Fruit fly (Drosophila melanogaster) whole organism, embryonic: ENCODE results near the gene slp1.

Experiments used
- Aef1 ChIP-seq: fragments of 200-800 bp; sonication (Bioruptor generic); IDR thresholded peaks from 3 replicates; pipeline ENCODE4 v1.3.6; 2022; ENCODE audit warnings: missing biosample characterization, missing genetic modification characterization
- Atf3 ChIP-seq: fragments of 200-800 bp; sonication (Bioruptor generic); optimal IDR thresholded peaks from 3 replicates; lab custom pipeline; 2016; ENCODE audit warnings: missing biosample characterization, missing genetic modification characterization
- CG10366 ChIP-seq: fragments of 200-800 bp; sonication (Bioruptor generic); IDR thresholded peaks from 2 replicates; pipeline ENCODE4 v1.3.6; 2022; ENCODE audit warnings: missing biosample characterization, missing genetic modification characterization
- CG10431 ChIP-seq: fragments of 200-800 bp; sonication (Bioruptor generic); optimal IDR thresholded peaks from 3 replicates; lab custom pipeline; 2018; ENCODE audit warnings: missing biosample characterization, mild to moderate bottlenecking, missing genetic modification characterization
- CG11247 ChIP-seq: fragments of 200-800 bp; sonication (Bioruptor generic); IDR thresholded peaks from 2 replicates; pipeline ENCODE4 v1.3.6; 2022; ENCODE audit warnings: missing biosample characterization, missing genetic modification characterization
- CG1602 ChIP-seq: fragments of 200-800 bp; sonication (Bioruptor generic); optimal IDR thresholded peaks from 3 replicates; lab custom pipeline; 2016; ENCODE audit warnings: missing biosample characterization, missing genetic modification characterization
- CG1647 ChIP-seq: fragments of 200-800 bp; sonication (Bioruptor generic); optimal IDR thresholded peaks from 3 replicates; lab custom pipeline; 2016; ENCODE audit warnings: missing biosample characterization, missing genetic modification characterization
- CG17361 ChIP-seq: fragments of 200-800 bp; sonication (Bioruptor generic); IDR thresholded peaks from 3 replicates; pipeline ENCODE4 v1.3.6; 2022; ENCODE audit warnings: missing biosample characterization, missing genetic modification characterization
- CG2199 ChIP-seq: fragments of 200-800 bp; sonication (Bioruptor generic); IDR thresholded peaks from 3 replicates; pipeline ENCODE4 v1.3.6; 2022; ENCODE audit warnings: missing biosample characterization, missing genetic modification characterization
- CG2678 ChIP-seq: fragments of 200-800 bp; sonication (Bioruptor generic); optimal IDR thresholded peaks from 3 replicates; lab custom pipeline; 2019; ENCODE audit warnings: missing biosample characterization, mild to moderate bottlenecking, missing genetic modification characterization, moderate library complexity
- CG2875 ChIP-seq: fragments of 200-800 bp; sonication (Bioruptor generic); optimal IDR thresholded peaks from 2 replicates; lab custom pipeline; 2017; ENCODE audit warnings: missing biosample characterization, mild to moderate bottlenecking, missing genetic modification characterization, missing genetic modification reagents
- CG31388 ChIP-seq: fragments of 200-800 bp; sonication (Bioruptor generic); optimal IDR thresholded peaks from 2 replicates; lab custom pipeline; 2016; ENCODE audit warnings: missing biosample characterization, missing genetic modification characterization
- CG32532 ChIP-seq: fragments of 200-800 bp; sonication (Bioruptor generic); IDR thresholded peaks from 2 replicates; pipeline ENCODE4 v1.3.6; 2022; ENCODE audit warnings: missing biosample characterization, missing genetic modification characterization
- CG4328 ChIP-seq: fragments of 200-800 bp; sonication (Bioruptor generic); optimal IDR thresholded peaks from 3 replicates; lab custom pipeline; 2017; ENCODE audit warnings: missing biosample characterization, missing genetic modification reagents, missing genetic modification characterization
- CG6765 ChIP-seq: fragments of 200-800 bp; sonication (Bioruptor generic); optimal IDR thresholded peaks from 3 replicates; lab custom pipeline; 2017; ENCODE audit warnings: missing biosample characterization, mild to moderate bottlenecking, missing genetic modification characterization
- CG8281 ChIP-seq: fragments of 200-800 bp; sonication (Bioruptor generic); optimal IDR thresholded peaks from 2 replicates; lab custom pipeline; 2018; ENCODE audit warnings: missing biosample characterization, mild to moderate bottlenecking, missing genetic modification characterization, moderate library complexity
- CG9797 ChIP-seq: fragments of 200-800 bp; sonication (Bioruptor generic); optimal IDR thresholded peaks from 3 replicates; lab custom pipeline; 2018; ENCODE audit warnings: missing biosample characterization, mild to moderate bottlenecking, missing genetic modification characterization
- CHES-1-like ChIP-seq: fragments of 200-800 bp; sonication (Bioruptor generic); optimal IDR thresholded peaks from 2 replicates; lab custom pipeline; 2016; ENCODE audit warnings: missing biosample characterization, missing genetic modification characterization
- Doc2 ChIP-seq: fragments of 200-800 bp; sonication (Bioruptor generic); IDR thresholded peaks from 2 replicates; pipeline ENCODE4 v1.3.6; 2022; ENCODE audit warnings: missing biosample characterization, missing genetic modification characterization
- Hand ChIP-seq: fragments of 200-800 bp; sonication (Bioruptor generic); optimal IDR thresholded peaks from 2 replicates; lab custom pipeline; 2017; ENCODE audit warnings: mild to moderate bottlenecking, missing biosample characterization, missing genetic modification reagents, missing genetic modification characterization
- Hmr ChIP-seq: fragments of 200-800 bp; sonication (Bioruptor generic); optimal IDR thresholded peaks from 3 replicates; lab custom pipeline; 2017; ENCODE audit warnings: mild to moderate bottlenecking, missing biosample characterization, missing genetic modification reagents, missing genetic modification characterization
- Hr3 ChIP-seq: fragments of 200-800 bp; sonication (Bioruptor generic); optimal IDR thresholded peaks from 3 replicates; lab custom pipeline; 2016; ENCODE audit warnings: missing biosample characterization, missing genetic modification characterization
- Nf-YA ChIP-seq: fragments of 200-800 bp; sonication (Bioruptor generic); IDR thresholded peaks from 2 replicates; pipeline ENCODE4 v1.3.6; 2022; ENCODE audit warnings: missing biosample characterization, missing genetic modification characterization
- Opbp ChIP-seq: fragments of 200-800 bp; sonication (Bioruptor generic); IDR thresholded peaks from 3 replicates; pipeline ENCODE4 v1.3.6; 2022; ENCODE audit warnings: missing biosample characterization, missing genetic modification characterization; ENCODE audit not compliant: partially characterized antibody
- Ssrp ChIP-seq: fragments of 200-800 bp; sonication (Bioruptor generic); optimal IDR thresholded peaks from 2 replicates; lab custom pipeline; 2018; ENCODE audit warnings: missing biosample characterization, mild to moderate bottlenecking, missing genetic modification characterization, moderate library complexity
- Stat92E ChIP-seq, 3 experiments: fragments of >200 bp in 2 of 3; fragments of 200-800 bp in 1 of 3; sonication (Bioruptor generic) in 1 of 3; optimal IDR thresholded peaks; 2 replicates each; lab custom pipeline; 2017 to 2019; ENCODE audit warnings: missing biosample characterization in 3 of 3, missing genetic modification characterization in 3 of 3, mild to moderate bottlenecking in 1 of 3, moderate library complexity in 1 of 3
- Tbp ChIP-seq: fragments of >200 bp; optimal IDR thresholded peaks from 2 replicates; lab custom pipeline; 2018; ENCODE audit warnings: missing biosample characterization, missing genetic modification characterization
- al ChIP-seq: fragments of 200-800 bp; sonication (Bioruptor generic); IDR thresholded peaks from 2 replicates; pipeline ENCODE4 v1.3.6; 2022; ENCODE audit warnings: missing biosample characterization, missing genetic modification characterization
- ase ChIP-seq: fragments of 200-800 bp; sonication (Bioruptor generic); IDR thresholded peaks from 3 replicates; pipeline ENCODE4 v1.3.6; 2022; ENCODE audit warnings: missing biosample characterization, missing genetic modification characterization
- ash1 ChIP-seq: fragments of 200-800 bp; sonication (Bioruptor generic); optimal IDR thresholded peaks from 2 replicates; lab custom pipeline; 2018; ENCODE audit warnings: missing biosample characterization, mild to moderate bottlenecking, missing genetic modification characterization
- bowl ChIP-seq: fragments of 200-800 bp; sonication (Bioruptor generic); IDR thresholded peaks from 2 replicates; pipeline ENCODE4 v1.3.6; 2022; ENCODE audit warnings: missing biosample characterization, missing genetic modification characterization
- bsh ChIP-seq, 2 experiments: fragments of 200-800 bp; sonication (Bioruptor generic); optimal IDR thresholded peaks; 2 replicates each; lab custom pipeline; 2017 to 2018; ENCODE audit warnings: mild to moderate bottlenecking in 2 of 2, missing biosample characterization in 2 of 2, missing genetic modification characterization in 2 of 2, moderate library complexity in 1 of 2
- dm ChIP-seq: fragments of 200-800 bp; sonication (Bioruptor generic); optimal IDR thresholded peaks from 3 replicates; lab custom pipeline; 2016; ENCODE audit warnings: missing biosample characterization, missing genetic modification characterization
- dpn ChIP-seq, 2 experiments: fragments of 200-800 bp; sonication (Bioruptor generic); optimal IDR thresholded peaks; 3 replicates each; lab custom pipeline; 2016; ENCODE audit warnings: missing biosample characterization in 2 of 2, missing genetic modification characterization in 2 of 2
- emc ChIP-seq: fragments of 200-800 bp; sonication (Bioruptor generic); optimal IDR thresholded peaks from 2 replicates; lab custom pipeline; 2016; ENCODE audit warnings: missing biosample characterization, missing genetic modification characterization
- en ChIP-seq: fragments of 200-800 bp; sonication (Bioruptor generic); optimal IDR thresholded peaks from 2 replicates; lab custom pipeline; 2016; ENCODE audit warnings: missing biosample characterization, missing genetic modification characterization
- gt ChIP-seq: fragments of 200-800 bp; sonication (Bioruptor generic); IDR thresholded peaks from 2 replicates; pipeline ENCODE4 v1.3.6; 2022; ENCODE audit warnings: missing biosample characterization, missing genetic modification characterization
- kni ChIP-seq: fragments of 200-800 bp; sonication (Bioruptor generic); optimal IDR thresholded peaks from 3 replicates; lab custom pipeline; 2017; ENCODE audit warnings: mild to moderate bottlenecking, missing biosample characterization, missing genetic modification reagents, missing genetic modification characterization
- nom ChIP-seq: fragments of 200-800 bp; sonication (Bioruptor generic); optimal IDR thresholded peaks from 2 replicates; lab custom pipeline; 2017; ENCODE audit warnings: missing biosample characterization, missing genetic modification characterization, mild to moderate bottlenecking, moderate library complexity, missing genetic modification reagents
- org-1 ChIP-seq: fragments of 200-800 bp; sonication (Bioruptor generic); optimal IDR thresholded peaks from 2 replicates; lab custom pipeline; 2017; ENCODE audit warnings: missing biosample characterization, missing genetic modification characterization
- psq ChIP-seq: fragments of 200-800 bp; sonication (Bioruptor generic); optimal IDR thresholded peaks from 2 replicates; lab custom pipeline; 2017; ENCODE audit warnings: missing biosample characterization, missing genetic modification characterization
- rib ChIP-seq: fragments of 200-800 bp; sonication (Bioruptor generic); IDR thresholded peaks from 2 replicates; pipeline ENCODE4 v1.3.6; 2022; ENCODE audit warnings: missing biosample characterization, missing genetic modification characterization
- row ChIP-seq: fragments of 200-800 bp; sonication (Bioruptor generic); IDR thresholded peaks from 3 replicates; pipeline ENCODE4 v1.3.6; 2022; ENCODE audit warnings: missing biosample characterization, missing genetic modification characterization
- seq ChIP-seq: fragments of 200-800 bp; sonication (Bioruptor generic); IDR thresholded peaks from 2 replicates; pipeline ENCODE4 v1.3.6; 2022; ENCODE audit warnings: missing biosample characterization, missing genetic modification characterization
- sqz ChIP-seq: fragments of 200-800 bp; sonication (Bioruptor generic); optimal IDR thresholded peaks from 3 replicates; lab custom pipeline; 2018; ENCODE audit warnings: missing biosample characterization, mild to moderate bottlenecking, missing genetic modification characterization
- sr ChIP-seq: fragments of 200-800 bp; sonication (Bioruptor generic); IDR thresholded peaks from 3 replicates; pipeline ENCODE4 v1.3.6; 2022; ENCODE audit warnings: missing biosample characterization, missing genetic modification characterization
- tap ChIP-seq: fragments of 200-800 bp; optimal IDR thresholded peaks from 3 replicates; lab custom pipeline; 2019; ENCODE audit warnings: missing biosample characterization, mild to moderate bottlenecking, missing genetic modification characterization, moderate library complexity
- tin ChIP-seq: fragments of 200-800 bp; sonication (Bioruptor generic); optimal IDR thresholded peaks from 3 replicates; lab custom pipeline; 2016; ENCODE audit warnings: missing biosample characterization, missing genetic modification characterization
- twi ChIP-seq: fragments of 200-800 bp; optimal IDR thresholded peaks from 2 replicates; lab custom pipeline; 2019; ENCODE audit warnings: missing biosample characterization, mild to moderate bottlenecking, missing genetic modification characterization, moderate library complexity
- usp ChIP-seq: fragments of >200 bp; optimal IDR thresholded peaks from 2 replicates; lab custom pipeline; 2017; ENCODE audit warnings: missing biosample characterization, missing genetic modification characterization
- wor ChIP-seq: fragments of 200-800 bp; sonication (Bioruptor generic); IDR thresholded peaks from 2 replicates; pipeline ENCODE4 v1.3.6; 2022; ENCODE audit warnings: missing biosample characterization, missing genetic modification characterization

Gene slp1

DNA sequence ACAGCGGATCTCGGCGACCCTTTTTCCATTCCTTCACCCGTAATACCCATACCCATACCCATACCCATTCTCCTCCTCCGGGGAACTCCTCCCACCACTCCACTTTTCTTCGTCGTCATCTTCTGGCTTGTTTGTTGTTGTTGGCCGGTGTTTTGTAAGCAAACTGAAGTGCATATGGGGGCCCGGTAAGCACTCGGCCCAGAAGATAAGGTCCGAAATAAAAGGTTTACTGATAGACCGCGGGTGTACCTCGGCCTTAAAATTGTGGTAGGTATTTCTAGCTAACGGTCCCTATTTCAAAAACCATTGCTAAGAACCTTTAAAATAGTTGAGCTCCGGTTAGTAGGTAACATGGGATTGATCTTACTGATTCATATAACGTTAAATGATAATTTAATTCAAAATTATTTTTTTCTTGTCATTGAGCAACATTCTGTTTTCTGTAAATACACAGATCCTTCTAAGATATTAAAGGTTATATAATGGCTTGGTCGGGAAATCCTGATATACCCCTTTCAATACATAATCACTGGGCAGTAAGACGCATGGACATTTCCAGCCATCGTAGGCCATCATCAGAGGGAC lies 49.6 kb upstream of the slp1 start (continued):
- TF ChIP-seq CG10431 (GFP tag; lab: Kevin White, UChicago), result no peak
- peak; percentile 83 for TF ChIP-seq row (GFP tag; lab: Robert Waterston, UW)
- no peak; the same call in 1 of the 2 replicates for TF ChIP-seq CG10366 (GFP tag; lab: Robert Waterston, UW)
- TF ChIP-seq psq, result no peak
- peak; percentile 23 for TF ChIP-seq CG1602 (GFP tag; lab: Kevin White, UChicago)
- TF ChIP-seq bsh (GFP tag; optimal IDR thresholded peaks at IDR 0.05; lab: Kevin White, UChicago), result peak in 1 of 2 experiments; percentile 5
- TF ChIP-seq Opbp (GFP tag; lab: Robert Waterston, UW), result 0 out of 3 replicates have a peak, but pooled peaks have one; percentile 15
- TF ChIP-seq Atf3 (GFP tag; lab: Kevin White, UChicago), result peak; percentile 22
- TF ChIP-seq gt (GFP tag; lab: Robert Waterston, UW), result no peak
- TF ChIP-seq ase, result 0 out of 3 replicates have a peak, but pooled peaks have one; percentile 7
- no peak for TF ChIP-seq CG1647
- peak; percentile 10 for TF ChIP-seq Hr3 (GFP tag; lab: Kevin White, UChicago)
- no peak for TF ChIP-seq ash1
- peak; percentile 13; the same call in 1 of the 3 replicates for TF ChIP-seq CG17361 (GFP tag; lab: Robert Waterston, UW)
- TF ChIP-seq CG11247 (GFP tag; lab: Robert Waterston, UW), result no peak
- no peak for TF ChIP-seq CG9797 (GFP tag; lab: Kevin White, UChicago)
- TF ChIP-seq seq, result no peak
- TF ChIP-seq Nf-YA (GFP tag; lab: Robert Waterston, UW), result no peak
- no peak for TF ChIP-seq CHES-1-like (GFP tag; lab: Kevin White, UChicago)
- no peak for TF ChIP-seq sr (GFP tag; lab: Robert Waterston, UW)
- TF ChIP-seq emc, result no peak
- no peak for TF ChIP-seq dm (GFP tag; lab: Kevin White, UChicago)
- TF ChIP-seq Hand (GFP tag; lab: Kevin White, UChicago), result no peak
- no peak for TF ChIP-seq Doc2
- TF ChIP-seq Hmr (GFP tag; lab: Kevin White, UChicago), result peak; percentile 3
- TF ChIP-seq tap, result no peak
- TF ChIP-seq Tbp (GFP tag; lab: Kevin White, UChicago), result no peak
- TF ChIP-seq CG6765 (GFP tag; lab: Kevin White, UChicago), result no peak
- peak; percentile 58 for TF ChIP-seq kni
- TF ChIP-seq tin (GFP tag; lab: Kevin White, UChicago), result peak; percentile 15
- no peak for TF ChIP-seq CG32532 (GFP tag; lab: Robert Waterston, UW)
- TF ChIP-seq twi (tag; lab: Kevin White, UChicago), result peak; percentile 47
- TF ChIP-seq CG2875 (GFP tag; lab: Kevin White, UChicago), result peak; percentile 36
- TF ChIP-seq wor (GFP tag; lab: Robert Waterston, UW), result peak; percentile 21; the same call in 1 of the 2 replicates
- peak; percentile 47 for TF ChIP-seq Ssrp (tag; lab: Kevin White, UChicago)
- no peak for TF ChIP-seq al
- no peak for TF ChIP-seq Stat92E (GFP tag; optimal IDR thresholded peaks at IDR 0.05; lab: Kevin White, UChicago)
- TF ChIP-seq org-1, result peak; percentile 68
- no peak for TF ChIP-seq usp (GFP tag; lab: Kevin White, UChicago)
- TF ChIP-seq nom, result no peak
- no peak for TF ChIP-seq CG8281 (tag; lab: Kevin White, UChicago)
- TF ChIP-seq CG31388, result no peak
- no peak for TF ChIP-seq Aef1
- TF ChIP-seq bowl (GFP tag; lab: Robert Waterston, UW), result peak; percentile 60; the same call in 1 of the 2 replicates
- peak in 1 of 2 experiments; percentile 36 for TF ChIP-seq dpn (GFP tag; optimal IDR thresholded peaks at IDR 0.05; lab: Kevin White, UChicago)
- TF ChIP-seq CG2199 (GFP tag; lab: Robert Waterston, UW), result no peak
- TF ChIP-seq sqz (GFP tag; lab: Kevin White, UChicago), result no peak
- TF ChIP-seq CG4328, result no peak
- peak; percentile 56 for TF ChIP-seq CG2678
- no peak for TF ChIP-seq rib (GFP tag; lab: Robert Waterston, UW)
- TF ChIP-seq en (GFP tag; lab: Kevin White, UChicago), result no peak
